Worm (Caenorhabditis elegans): ENCODE results near the gene egl-47.

Gene egl-47

DNA sequence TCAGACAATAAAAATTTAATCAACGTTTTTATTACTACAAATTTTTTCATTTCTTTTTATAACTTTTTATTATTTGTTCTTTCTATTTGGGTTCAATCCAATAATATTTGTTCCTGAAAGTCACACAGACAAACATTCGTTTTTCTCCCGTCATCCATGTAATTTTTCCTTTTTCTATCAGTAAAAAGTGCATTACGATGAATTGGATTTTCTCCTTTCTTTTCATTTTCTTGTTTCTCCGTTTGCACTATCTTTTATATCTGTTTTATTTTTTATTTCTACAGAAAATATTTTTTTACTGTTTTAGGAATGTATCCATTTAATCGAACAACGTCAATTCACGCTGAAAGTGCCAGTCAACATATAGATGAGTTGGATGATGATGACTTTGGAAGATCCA, at the start of gene egl-47:
Gene egl-47, plus strand, starts transcription at position 301 of the 400 bp plus-strand sequence.
- TF ChIP-seq skn-1 (tag; optimal IDR thresholded peaks at IDR 0.05) = no peak
- no peak for TF ChIP-seq mdl-1 (tag; optimal IDR thresholded peaks at IDR 0.05)
- no peak for TF ChIP-seq nhr-6 (tag; optimal IDR thresholded peaks at IDR 0.05)
- no peak for TF ChIP-seq alr-1 (tag; optimal IDR thresholded peaks at IDR 0.05)

ce11 chrV:9853801-9854200, 45.6 kb upstream of the egl-47 start:
- TF ChIP-seq nhr-129 (tag; optimal IDR thresholded peaks at IDR 0.05) = peak; percentile 5
- no peak for TF ChIP-seq nhr-6 (tag; optimal IDR thresholded peaks at IDR 0.05)
- TF ChIP-seq C34F6.9 (tag; optimal IDR thresholded peaks at IDR 0.05) = peak; percentile 55
- no peak for TF ChIP-seq ceh-82 (tag; optimal IDR thresholded peaks at IDR 0.05)
- no peak for TF ChIP-seq nhr-25 (tag; optimal IDR thresholded peaks at IDR 0.05)
- no peak for TF ChIP-seq blmp-1 (tag; optimal IDR thresholded peaks at IDR 0.05; ENCODE audit: insufficient read depth)
- no peak for TF ChIP-seq unc-62 (GFP tag; optimal IDR thresholded peaks at IDR 0.05)
- TF ChIP-seq crh-2 (tag; optimal IDR thresholded peaks at IDR 0.05) = no peak
- no peak for TF ChIP-seq ama-1 (optimal IDR thresholded peaks at IDR 0.05)
- TF ChIP-seq alr-1 (tag; optimal IDR thresholded peaks at IDR 0.05) = no peak
- peak; percentile 47 for TF ChIP-seq unc-55 (GFP tag; optimal IDR thresholded peaks at IDR 0.05)
- no peak for TF ChIP-seq F13H6.1 (tag; optimal IDR thresholded peaks at IDR 0.05)
- TF ChIP-seq gmeb-1 (tag; optimal IDR thresholded peaks at IDR 0.05) = no peak
- no peak for TF ChIP-seq nhr-237 (tag; optimal IDR thresholded peaks at IDR 0.05)
- no peak for TF ChIP-seq peb-1 (tag; optimal IDR thresholded peaks at IDR 0.05)
- TF ChIP-seq mab-5 (tag; optimal IDR thresholded peaks at IDR 0.05) = no peak
- TF ChIP-seq Y55F3AM.14 (GFP tag; optimal IDR thresholded peaks at IDR 0.05) = no peak
- TF ChIP-seq aly-2 (tag; optimal IDR thresholded peaks at IDR 0.05) = no peak
- TF ChIP-seq unc-39 (tag; optimal IDR thresholded peaks at IDR 0.05) = no peak

- TF ChIP-seq fos-1 (tag; optimal IDR thresholded peaks at IDR 0.05) (peak; percentile 16), Y55F3AM.14 (GFP tag; optimal IDR thresholded peaks at IDR 0.05) (no peak), elt-1 (tag; optimal IDR thresholded peaks at IDR 0.05) (no peak), unc-55 (GFP tag; optimal IDR thresholded peaks at IDR 0.05) (peak; percentile 37), lin-13 (GFP tag; optimal IDR thresholded peaks at IDR 0.05) (no peak), nhr-25 (tag; optimal IDR thresholded peaks at IDR 0.05) (peak; percentile 28), ztf-11 (tag; optimal IDR thresholded peaks at IDR 0.05) (no peak), F13H6.1 (tag; optimal IDR thresholded peaks at IDR 0.05) (peak; percentile 32), C34F6.9 (tag; optimal IDR thresholded peaks at IDR 0.05) (peak; percentile 44), nhr-10 (tag; optimal IDR thresholded peaks at IDR 0.05) (no peak), nhr-129 (tag; optimal IDR thresholded peaks at IDR 0.05) (peak; percentile 65), ZK546.5 (tag; optimal IDR thresholded peaks at IDR 0.05) (no peak), sem-4 (tag; optimal IDR thresholded peaks at IDR 0.05) (no peak), sma-3 (GFP tag; optimal IDR thresholded peaks at IDR 0.05) (peak; percentile 34), crh-2 (tag; optimal IDR thresholded peaks at IDR 0.05) (peak; percentile 33), lsy-2 (tag; optimal IDR thresholded peaks at IDR 0.05) (peak in 1 of 2 experiments; percentile 24)
Measured at ce11 chrV:9855920-9856852, 43.2 kb upstream of the egl-47 start.

DNA sequence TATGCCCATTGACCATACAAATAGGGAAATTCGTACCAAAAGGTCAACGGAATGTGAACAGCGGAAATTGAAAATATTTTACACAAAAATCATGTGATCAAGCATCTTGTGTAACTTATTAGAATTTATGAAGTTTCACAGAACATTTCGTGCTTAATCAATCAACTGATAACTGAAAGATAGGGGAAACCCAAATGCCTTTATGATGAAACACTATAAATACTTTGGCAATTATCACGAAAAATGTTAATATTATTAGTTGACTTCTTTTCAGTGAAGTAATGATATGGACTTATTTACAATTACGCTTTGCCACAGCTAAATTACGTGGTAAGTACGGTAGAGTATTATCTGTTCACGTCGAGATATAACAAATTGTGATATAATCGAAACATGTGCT, 42.4 kb upstream of the egl-47 start:
- TF ChIP-seq fos-1 (tag; optimal IDR thresholded peaks at IDR 0.05) (peak; percentile 6), ceh-82 (tag; optimal IDR thresholded peaks at IDR 0.05) (no peak), crh-2 (tag; optimal IDR thresholded peaks at IDR 0.05) (peak; percentile 39), sma-9 (GFP tag; optimal IDR thresholded peaks at IDR 0.05) (peak; percentile 7), sma-9 (tag; optimal IDR thresholded peaks at IDR 0.05) (no peak)

DNA sequence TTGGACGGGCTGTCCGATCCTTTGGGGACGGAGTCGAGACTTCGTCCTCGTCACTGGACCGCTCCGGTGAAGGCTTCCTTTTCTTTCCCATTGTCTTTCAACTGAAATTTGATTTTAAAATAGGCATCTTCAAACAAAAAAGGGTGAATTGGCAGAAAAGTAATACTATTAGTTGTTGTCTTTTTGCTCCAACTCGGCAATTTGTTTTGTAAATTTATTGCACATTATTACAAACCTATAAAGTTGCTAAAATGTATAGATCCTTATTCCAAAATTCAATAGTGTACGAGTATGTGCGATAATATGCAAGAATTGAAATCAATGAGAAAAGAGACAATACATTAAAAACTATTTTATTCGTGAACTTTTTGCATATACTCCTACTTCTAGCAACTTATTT, 39.5 kb upstream of the egl-47 start, which contains the start of gene lsy-12:
Gene lsy-12, minus strand, starts transcription at position 101 of the 400 bp plus-strand sequence.
- TF ChIP-seq nhr-12 (tag; optimal IDR thresholded peaks at IDR 0.05) = no peak
- TF ChIP-seq nhr-21 (tag; optimal IDR thresholded peaks at IDR 0.05) = no peak
- no peak for TF ChIP-seq R02D3.7 (tag; optimal IDR thresholded peaks at IDR 0.05)
- TF ChIP-seq mab-5 (tag; optimal IDR thresholded peaks at IDR 0.05) = no peak
- TF ChIP-seq ZK546.5 (tag; optimal IDR thresholded peaks at IDR 0.05) = no peak
- TF ChIP-seq lsy-2 (tag; optimal IDR thresholded peaks at IDR 0.05) = no peak
- TF ChIP-seq lin-11 (tag; optimal IDR thresholded peaks at IDR 0.05) = no peak

All from whole organism, L2 larva.